Worm (Caenorhabditis elegans): ENCODE measurements around the gene adah-1.

The adah-1 gene

DNA sequence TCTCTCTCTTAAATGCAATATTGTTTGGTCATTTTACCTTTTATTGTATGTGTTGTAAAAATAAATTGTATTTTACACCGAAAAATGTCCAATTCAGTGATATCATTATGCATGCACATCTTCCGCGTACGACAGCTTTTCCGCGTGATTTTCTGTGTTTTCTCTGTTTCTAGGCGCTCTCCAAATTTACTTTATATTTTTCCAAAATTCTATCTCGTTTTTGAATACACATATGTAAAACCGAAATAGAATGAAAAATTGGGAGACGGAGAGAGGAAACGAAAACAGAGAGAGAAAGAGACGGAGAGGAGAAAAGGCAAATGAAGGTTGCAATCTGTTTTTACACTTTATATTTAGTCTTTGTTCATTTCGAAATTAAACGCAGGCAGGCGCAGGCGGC, 7.5 kb upstream of the adah-1 start:
- peak; percentile 88 for TF ChIP-seq C34F6.9 (tag; optimal IDR thresholded peaks at IDR 0.05)
- no peak for TF ChIP-seq mdl-1 (tag; optimal IDR thresholded peaks at IDR 0.05)
- TF ChIP-seq lsy-2 (tag; optimal IDR thresholded peaks at IDR 0.05): peak in 1 of 2 experiments; percentile 63
- TF ChIP-seq unc-39 (tag; optimal IDR thresholded peaks at IDR 0.05): no peak
- TF ChIP-seq ztf-1 (GFP tag; conservative IDR thresholded peaks at IDR 0.05): no peak
- TF ChIP-seq nhr-25 (tag; optimal IDR thresholded peaks at IDR 0.05): peak; percentile 63
- peak; percentile 22 for TF ChIP-seq F13H6.1 (tag; optimal IDR thresholded peaks at IDR 0.05)
- TF ChIP-seq nhr-129 (tag; optimal IDR thresholded peaks at IDR 0.05): peak; percentile 64
- peak; percentile 77 for TF ChIP-seq sma-9 (GFP tag; optimal IDR thresholded peaks at IDR 0.05)
- TF ChIP-seq sma-9 (tag; optimal IDR thresholded peaks at IDR 0.05): no peak
- peak; percentile 58 for TF ChIP-seq crh-2 (tag; optimal IDR thresholded peaks at IDR 0.05)
- TF ChIP-seq skn-1 (tag; optimal IDR thresholded peaks at IDR 0.05): peak; percentile 16
- no peak for TF ChIP-seq zag-1 (tag; optimal IDR thresholded peaks at IDR 0.05)
- TF ChIP-seq gmeb-1 (tag; optimal IDR thresholded peaks at IDR 0.05): peak; percentile 24
- TF ChIP-seq ama-1 (optimal IDR thresholded peaks at IDR 0.05): peak; percentile 2
- no peak for TF ChIP-seq lin-11 (tag; optimal IDR thresholded peaks at IDR 0.05)
- TF ChIP-seq lin-39 (tag; optimal IDR thresholded peaks at IDR 0.05): no peak
- peak; percentile 71 for TF ChIP-seq unc-55 (GFP tag; optimal IDR thresholded peaks at IDR 0.05)
- TF ChIP-seq ztf-4 (tag; optimal IDR thresholded peaks at IDR 0.05): no peak

DNA sequence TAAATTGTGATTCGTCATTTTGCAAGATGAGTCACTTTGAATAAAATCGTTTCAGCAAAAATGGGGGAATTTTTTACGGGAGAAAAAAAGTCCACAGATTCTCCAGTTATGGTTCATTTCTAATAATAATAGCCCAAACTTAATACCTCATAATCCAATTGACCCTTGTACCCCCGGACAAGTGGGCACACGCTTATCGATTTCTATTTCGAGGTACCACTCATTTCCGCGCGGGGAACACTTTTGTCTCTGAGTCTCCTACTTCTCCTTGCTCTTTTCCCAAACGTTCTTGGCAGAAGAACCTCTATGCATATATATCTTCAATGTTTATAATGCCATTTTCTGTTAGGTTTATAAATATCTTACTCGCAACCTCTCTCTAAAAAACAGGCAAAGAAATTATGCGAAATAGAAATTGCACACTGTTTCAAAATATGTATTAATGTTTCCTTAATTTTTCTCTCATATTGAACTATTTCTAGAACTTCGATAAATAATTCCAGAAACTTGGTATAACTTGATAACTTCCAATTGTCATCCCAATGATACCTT, 6.8 kb upstream of the adah-1 start, which contains the start of gene gldi-4:
Gene gldi-4 (plus strand): TSS at position 502 of the 552 bp plus-strand sequence.
- TF ChIP-seq ama-1 (optimal IDR thresholded peaks at IDR 0.05) (no peak), nhr-129 (tag; optimal IDR thresholded peaks at IDR 0.05) (no peak), lin-11 (tag; optimal IDR thresholded peaks at IDR 0.05) (no peak), R02D3.7 (tag; optimal IDR thresholded peaks at IDR 0.05) (no peak), egl-27 (tag; optimal IDR thresholded peaks at IDR 0.05) (no peak), ztf-11 (tag; optimal IDR thresholded peaks at IDR 0.05) (no peak), nhr-25 (tag; optimal IDR thresholded peaks at IDR 0.05) (no peak), unc-39 (tag; optimal IDR thresholded peaks at IDR 0.05) (no peak), peb-1 (tag; optimal IDR thresholded peaks at IDR 0.05) (no peak), aly-2 (tag; optimal IDR thresholded peaks at IDR 0.05) (no peak), F13H6.1 (tag; optimal IDR thresholded peaks at IDR 0.05) (no peak), unc-55 (GFP tag; optimal IDR thresholded peaks at IDR 0.05) (no peak), nhr-21 (tag; optimal IDR thresholded peaks at IDR 0.05) (no peak), dmd-4 (tag; optimal IDR thresholded peaks at IDR 0.05) (no peak), lin-39 (tag; optimal IDR thresholded peaks at IDR 0.05) (no peak), ztf-4 (tag; optimal IDR thresholded peaks at IDR 0.05) (no peak), mbf-1 (tag; optimal IDR thresholded peaks at IDR 0.05) (no peak), C34F6.9 (tag; optimal IDR thresholded peaks at IDR 0.05) (no peak), nhr-11 (tag; optimal IDR thresholded peaks at IDR 0.05) (no peak)

DNA sequence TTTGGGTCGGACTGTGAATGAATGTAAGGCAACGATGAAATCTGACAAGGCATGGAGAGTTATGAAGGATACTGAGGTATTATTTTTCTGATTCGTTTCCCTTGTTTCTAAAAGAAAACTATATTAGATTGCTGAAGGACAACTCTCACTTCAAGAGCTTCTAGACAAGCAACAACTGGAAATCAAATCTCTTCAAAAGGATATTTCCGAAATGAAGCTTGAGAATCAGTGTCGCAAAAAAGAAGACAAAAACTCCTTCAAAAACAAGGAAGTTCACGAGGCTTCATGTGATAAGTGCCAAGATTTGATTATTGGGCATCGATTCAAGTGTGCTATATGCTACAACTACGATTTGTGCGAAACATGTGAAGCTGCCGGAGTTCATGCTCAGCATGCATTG, 5.4 kb upstream of the adah-1 start:
- TF ChIP-seq gmeb-1 (tag; optimal IDR thresholded peaks at IDR 0.05) (no peak), snpc-4 (tag; optimal IDR thresholded peaks at IDR 0.05) (no peak), dmd-4 (tag; optimal IDR thresholded peaks at IDR 0.05) (no peak)

DNA sequence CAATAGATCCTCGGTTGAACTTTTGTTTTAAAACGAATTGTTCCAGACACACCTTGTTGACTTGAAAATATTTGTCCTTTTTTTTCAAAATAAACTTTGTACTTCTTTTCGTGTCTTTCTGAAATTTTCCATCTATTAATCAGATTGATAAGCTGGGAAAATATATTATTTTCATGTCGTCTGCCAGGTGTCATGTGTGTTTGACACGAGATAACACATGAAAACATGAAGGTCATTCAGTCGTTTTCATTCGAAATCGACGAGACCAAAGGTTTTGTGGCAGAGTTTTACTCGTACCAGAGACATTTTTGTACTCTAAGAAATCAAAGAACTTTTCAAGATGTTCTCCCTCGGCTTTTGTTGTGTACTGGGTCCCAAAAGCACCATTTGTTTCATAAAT, 3.4 kb upstream of the adah-1 start:
- TF ChIP-seq ztf-4 (tag; optimal IDR thresholded peaks at IDR 0.05) (no peak), nhr-10 (tag; optimal IDR thresholded peaks at IDR 0.05) (no peak), sma-3 (GFP tag; optimal IDR thresholded peaks at IDR 0.05) (peak; percentile 41), nhr-129 (tag; optimal IDR thresholded peaks at IDR 0.05) (peak; percentile 45), gmeb-1 (tag; optimal IDR thresholded peaks at IDR 0.05) (peak; percentile 27), ZK546.5 (tag; optimal IDR thresholded peaks at IDR 0.05) (no peak), elt-1 (tag; optimal IDR thresholded peaks at IDR 0.05) (no peak), mbf-1 (tag; optimal IDR thresholded peaks at IDR 0.05) (no peak), nhr-12 (tag; optimal IDR thresholded peaks at IDR 0.05) (no peak), nhr-11 (tag; optimal IDR thresholded peaks at IDR 0.05) (no peak), lin-13 (GFP tag; optimal IDR thresholded peaks at IDR 0.05) (no peak), snpc-4 (tag; optimal IDR thresholded peaks at IDR 0.05) (no peak), peb-1 (tag; optimal IDR thresholded peaks at IDR 0.05) (no peak), blmp-1 (tag; optimal IDR thresholded peaks at IDR 0.05; ENCODE audit: insufficient read depth) (no peak), ama-1 (optimal IDR thresholded peaks at IDR 0.05) (no peak), unc-39 (tag; optimal IDR thresholded peaks at IDR 0.05) (no peak), ztf-11 (tag; optimal IDR thresholded peaks at IDR 0.05) (no peak), alr-1 (tag; optimal IDR thresholded peaks at IDR 0.05) (no peak), unc-55 (GFP tag; optimal IDR thresholded peaks at IDR 0.05) (no peak), nhr-25 (tag; optimal IDR thresholded peaks at IDR 0.05) (peak; percentile 53), crh-2 (tag; optimal IDR thresholded peaks at IDR 0.05) (peak; percentile 50), nhr-21 (tag; optimal IDR thresholded peaks at IDR 0.05) (no peak), lin-39 (tag; optimal IDR thresholded peaks at IDR 0.05) (no peak), nhr-6 (tag; optimal IDR thresholded peaks at IDR 0.05) (no peak), sem-4 (tag; optimal IDR thresholded peaks at IDR 0.05) (no peak), mab-5 (tag; optimal IDR thresholded peaks at IDR 0.05) (no peak), F13H6.1 (tag; optimal IDR thresholded peaks at IDR 0.05) (peak; percentile 25), nhr-237 (tag; optimal IDR thresholded peaks at IDR 0.05) (no peak), lsy-2 (tag; optimal IDR thresholded peaks at IDR 0.05) (peak in 1 of 2 experiments; percentile 29), skn-1 (tag; optimal IDR thresholded peaks at IDR 0.05) (no peak), mdl-1 (tag; optimal IDR thresholded peaks at IDR 0.05) (peak in 1 of 2 experiments; percentile 22), C34F6.9 (tag; optimal IDR thresholded peaks at IDR 0.05) (peak; percentile 25), ceh-82 (tag; optimal IDR thresholded peaks at IDR 0.05) (no peak), ceh-16 (tag; optimal IDR thresholded peaks at IDR 0.05) (no peak), egl-27 (tag; optimal IDR thresholded peaks at IDR 0.05) (no peak), fos-1 (tag; optimal IDR thresholded peaks at IDR 0.05) (peak; percentile 24)

Measured in whole organism, L2 larva.